Fruit fly (Drosophila melanogaster) whole organism, prepupa: ENCODE data around the gene CG17834.

Experiments
- Blimp-1 ChIP-seq: fragments of 200-800 bp; sonication (Bioruptor generic); optimal IDR thresholded peaks from 3 replicates; lab custom pipeline; 2017; ENCODE audit warnings: missing biosample characterization, missing genetic modification characterization, mild to moderate bottlenecking, moderate library complexity, missing genetic modification reagents
- CG15336 ChIP-seq: fragments of 200-800 bp; sonication (Bioruptor generic); IDR thresholded peaks from 2 replicates; pipeline ENCODE4 v1.3.6; 2022; ENCODE audit warnings: missing biosample characterization, missing genetic modification characterization
- CG16779 ChIP-seq: fragments of 200-800 bp; sonication (Bioruptor generic); optimal IDR thresholded peaks from 3 replicates; lab custom pipeline; 2017; ENCODE audit warnings: missing biosample characterization, mild to moderate bottlenecking, missing genetic modification characterization
- CG3032 ChIP-seq: fragments of 200-800 bp; optimal IDR thresholded peaks from 2 replicates; lab custom pipeline; 2019; ENCODE audit warnings: missing biosample characterization, mild to moderate bottlenecking, missing genetic modification characterization, moderate library complexity
- CG31627 ChIP-seq: fragments of 200-800 bp; sonication (Bioruptor generic); optimal IDR thresholded peaks from 3 replicates; lab custom pipeline; 2016; ENCODE audit warnings: missing biosample characterization, missing genetic modification characterization
- CG6854 ChIP-seq: fragments of 200-800 bp; sonication (Bioruptor generic); optimal IDR thresholded peaks from 2 replicates; lab custom pipeline; 2017; ENCODE audit warnings: missing biosample characterization, mild to moderate bottlenecking, missing genetic modification characterization
- CG7368 ChIP-seq: fragments of 200-800 bp; sonication (Bioruptor generic); optimal IDR thresholded peaks from 3 replicates; lab custom pipeline; 2016; ENCODE audit warnings: missing biosample characterization, missing genetic modification characterization
- CG8119 ChIP-seq: fragments of 200-800 bp; sonication (Bioruptor generic); IDR thresholded peaks from 3 replicates; pipeline ENCODE4 v1.3.6; 2022; ENCODE audit warnings: missing biosample characterization, missing genetic modification characterization
- Ets21C ChIP-seq: fragments of 200-800 bp; sonication (Bioruptor generic); optimal IDR thresholded peaks from 3 replicates; lab custom pipeline; 2016; ENCODE audit warnings: missing biosample characterization, missing genetic modification characterization
- Met ChIP-seq: fragments of 200-800 bp; sonication (Bioruptor generic); optimal IDR thresholded peaks from 3 replicates; lab custom pipeline; 2016; ENCODE audit warnings: missing biosample characterization, missing genetic modification characterization
- esn ChIP-seq: fragments of 200-800 bp; sonication (Bioruptor generic); optimal IDR thresholded peaks from 2 replicates; lab custom pipeline; 2016; ENCODE audit warnings: missing biosample characterization, mild to moderate bottlenecking, missing genetic modification characterization, moderate library complexity
- fd59A ChIP-seq: fragments of 200-800 bp; sonication (Bioruptor generic); optimal IDR thresholded peaks from 2 replicates; lab custom pipeline; 2017; ENCODE audit warnings: missing biosample characterization, mild to moderate bottlenecking, missing genetic modification characterization, missing genetic modification reagents
- svp ChIP-seq: fragments of 200-800 bp; sonication (Bioruptor generic); peaks from one replicate; lab custom pipeline; 2016; ENCODE audit warnings: missing biosample characterization, missing genetic modification characterization
- vri ChIP-seq: fragments of 200-800 bp; sonication (Bioruptor generic); optimal IDR thresholded peaks from 3 replicates; lab custom pipeline; 2016; ENCODE audit warnings: missing biosample characterization, mild to moderate bottlenecking, missing genetic modification characterization

DNA sequence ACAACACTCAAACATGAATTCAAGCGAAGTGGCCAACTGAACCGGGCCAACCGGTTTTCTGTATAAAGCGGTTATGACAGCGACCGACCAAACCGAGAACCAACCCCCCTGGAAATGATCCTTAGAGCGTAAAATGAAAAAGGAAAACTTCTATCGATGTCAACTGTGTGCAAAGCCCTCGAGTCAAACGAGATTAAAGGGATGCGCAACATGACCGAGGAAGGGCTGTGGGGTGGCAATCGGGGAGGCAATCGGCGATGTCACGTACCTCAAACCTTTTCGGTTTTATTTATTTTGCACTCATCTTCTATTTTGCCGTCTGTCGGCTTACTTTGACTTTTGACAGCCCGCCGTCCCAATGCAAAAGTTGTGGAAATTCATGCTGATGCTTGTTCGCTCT is 27.3 kb downstream of the CG17834 start:
- TF ChIP-seq Ets21C (GFP tag; lab: Kevin White, UChicago) (no peak), esn (no peak), CG7368 (GFP tag; lab: Kevin White, UChicago) (no peak), CG6854 (GFP tag; lab: Kevin White, UChicago) (no peak), fd59A (GFP tag; lab: Kevin White, UChicago) (no peak), Blimp-1 (GFP tag; lab: Kevin White, UChicago) (no peak), CG16779 (no peak), Met (GFP tag; lab: Kevin White, UChicago) (no peak), CG15336 (GFP tag; lab: Robert Waterston, UW) (no peak), CG8119 (GFP tag; lab: Robert Waterston, UW) (no peak), CG31627 (GFP tag; lab: Kevin White, UChicago) (no peak), svp (no peak), CG3032 (no peak), vri (GFP tag; lab: Kevin White, UChicago) (no peak)
